Worm (Caenorhabditis elegans) whole organism, early embryonic: ENCODE measurements around the gene nifk-1.

Experiments used
- B0310.2 ChIP-seq: sonication (generic microtip); optimal IDR thresholded peaks from 2 replicates; lab custom pipeline; 2016; ENCODE audit warnings: mild to moderate bottlenecking, missing genetic modification characterization, missing compliant biosample characterization
- ama-1 ChIP-seq: fragments of 150-350 bp; optimal IDR thresholded peaks from 2 replicates; lab custom pipeline; 2014
- ceh-36 ChIP-seq: sonication (generic microtip); optimal IDR thresholded peaks from 2 replicates; lab custom pipeline; 2016; ENCODE audit warnings: missing genetic modification characterization, inconsistent platforms, missing compliant biosample characterization
- ets-7 ChIP-seq: sonication (generic microtip); optimal IDR thresholded peaks from 2 replicates; lab custom pipeline; 2016; ENCODE audit warnings: missing genotype, missing genetic modification characterization, missing compliant biosample characterization
- flt-1 ChIP-seq: fragments of 200-800 bp; sonication (Bioruptor generic); IDR thresholded peaks from 2 replicates; pipeline ENCODE4 v1.3.6; 2022; ENCODE audit warnings: missing genetic modification characterization, missing compliant biosample characterization
- hmbx-1 ChIP-seq: sonication (generic microtip); optimal IDR thresholded peaks from 2 replicates; lab custom pipeline; 2016; ENCODE audit warnings: mild to moderate bottlenecking, missing genetic modification characterization, missing compliant biosample characterization
- hnd-1 ChIP-seq: sonication (generic microtip); optimal IDR thresholded peaks from 2 replicates; lab custom pipeline; 2016; ENCODE audit warnings: missing genetic modification characterization, missing compliant biosample characterization
- tbx-11 ChIP-seq: fragments of 200-800 bp; sonication (Bioruptor generic); IDR thresholded peaks from 2 replicates; pipeline ENCODE4 v1.3.6; 2022; ENCODE audit warnings: missing genetic modification characterization, missing compliant biosample characterization

- no peak for TF ChIP-seq ama-1 (lab: Kevin White, UChicago)
- TF ChIP-seq tbx-11 (GFP tag; lab: Robert Waterston, UW), result no peak
- TF ChIP-seq hmbx-1 (tag; lab: Kevin White, UChicago), result no peak
- TF ChIP-seq flt-1 (GFP tag; lab: Robert Waterston, UW), result no peak
- no peak for TF ChIP-seq ceh-36 (tag; lab: Kevin White, UChicago)
- no peak for TF ChIP-seq ets-7
- no peak for TF ChIP-seq B0310.2 (tag; lab: Kevin White, UChicago)
- TF ChIP-seq hnd-1 (tag; lab: Kevin White, UChicago), result no peak
Measured at ce11 chrIII:4693281-4693680, at the start of gene nifk-1.
